Worm (Caenorhabditis elegans): ENCODE results near the gene Y73F8A.23.
A peak's percentile ranks its signal among the peaks of the same experiment; 100 is the strongest.

The Y73F8A.23 gene

DNA sequence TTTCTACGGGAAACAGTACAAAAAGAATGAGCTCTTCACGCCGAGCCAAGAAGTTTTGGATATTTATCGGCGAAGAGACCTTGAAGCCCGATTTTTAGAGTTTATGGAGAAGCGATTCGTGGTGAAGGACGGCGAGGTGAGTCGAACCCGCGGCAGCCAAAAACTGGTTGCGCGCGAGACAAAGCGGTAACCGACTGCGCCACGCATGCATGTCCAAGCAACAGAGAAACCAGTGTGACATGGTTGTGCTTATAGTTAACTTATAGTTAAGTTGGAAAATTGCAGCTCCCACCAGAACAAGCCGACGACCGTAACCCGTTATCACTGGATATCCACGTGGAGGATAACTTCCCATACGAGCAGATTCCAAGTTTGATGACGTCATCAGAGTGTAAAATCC lies 32.0 kb upstream of the Y73F8A.23 start (continued):
- no peak for TF ChIP-seq Y5F2A.4 (GFP tag; optimal IDR thresholded peaks at IDR 0.05)
- TF ChIP-seq Y105C5A.15 (GFP tag; IDR thresholded peaks at IDR 0.05) = no peak
- TF ChIP-seq egl-27 (tag; optimal IDR thresholded peaks at IDR 0.05) = no peak
- no peak for TF ChIP-seq daf-8 (GFP tag; IDR thresholded peaks at IDR 0.05)
- no peak for TF ChIP-seq nhr-41 (GFP tag; IDR thresholded peaks at IDR 0.05)
- no peak for TF ChIP-seq ceh-62 (tag; optimal IDR thresholded peaks at IDR 0.05)
- TF ChIP-seq aly-2 (tag; optimal IDR thresholded peaks at IDR 0.05) = no peak
- TF ChIP-seq nhr-25 (tag; optimal IDR thresholded peaks at IDR 0.05; ENCODE audit: borderline replicate concordance, insufficient read depth) = no peak
- TF ChIP-seq jun-1 (tag; optimal IDR thresholded peaks at IDR 0.05) = no peak
- no peak for TF ChIP-seq zfp-2 (tag; optimal IDR thresholded peaks at IDR 0.05)
- TF ChIP-seq ceh-20 (GFP tag; IDR thresholded peaks at IDR 0.05) = peak; percentile 55; the same call in 1 of the 2 replicates
- TF ChIP-seq ztf-7 (tag; optimal IDR thresholded peaks at IDR 0.05) = peak; percentile 46
- TF ChIP-seq dmd-8 (GFP tag; IDR thresholded peaks at IDR 0.05) = no peak
- TF ChIP-seq attf-4 (tag; optimal IDR thresholded peaks at IDR 0.05) = no peak
- no peak for TF ChIP-seq zfp-3 (GFP tag; conservative IDR thresholded peaks at IDR 0.05)
- peak; percentile 1 for TF ChIP-seq spr-1 (tag; optimal IDR thresholded peaks at IDR 0.05)
- no peak for TF ChIP-seq unc-39 (tag; optimal IDR thresholded peaks at IDR 0.05)
- no peak for TF ChIP-seq nhr-42 (GFP tag; IDR thresholded peaks at IDR 0.05)
- TF ChIP-seq madf-5 (GFP tag; IDR thresholded peaks at IDR 0.05) = no peak
- no peak for TF ChIP-seq ctbp-1 (GFP tag; IDR thresholded peaks at IDR 0.05)
- TF ChIP-seq F26F4.8 (GFP tag; conservative IDR thresholded peaks at IDR 0.05) = no peak; the same call in 1 of the 2 replicates
- no peak for TF ChIP-seq nhr-48 (tag; optimal IDR thresholded peaks at IDR 0.05)
- TF ChIP-seq mxl-2 (GFP tag; conservative IDR thresholded peaks at IDR 0.05) = no peak
- no peak for TF ChIP-seq unc-62 (GFP tag; optimal IDR thresholded peaks at IDR 0.05 in 1 of 2)
- TF ChIP-seq unc-62 (tag; optimal IDR thresholded peaks at IDR 0.05) = no peak
- TF ChIP-seq F44E2.7 (GFP tag; IDR thresholded peaks at IDR 0.05) = no peak; the same call in 1 of the 2 replicates
- TF ChIP-seq zip-2 (tag; optimal IDR thresholded peaks at IDR 0.05) = no peak
- no peak; the same call in 1 of the 2 replicates for TF ChIP-seq hmg-1.1 (GFP tag; IDR thresholded peaks at IDR 0.05)
- no peak for TF ChIP-seq ztf-11 (tag; optimal IDR thresholded peaks at IDR 0.05)
- TF ChIP-seq T20F7.1 (GFP tag; optimal IDR thresholded peaks at IDR 0.05) = no peak
- TF ChIP-seq lin-39 (tag; optimal IDR thresholded peaks at IDR 0.05) = no peak
- peak; percentile 84 for TF ChIP-seq lin-38 (GFP tag; IDR thresholded peaks at IDR 0.05)
- TF ChIP-seq dpl-1 (GFP tag; optimal IDR thresholded peaks at IDR 0.05) = no peak
- peak; percentile 69 for TF ChIP-seq pha-4 (GFP tag; IDR thresholded peaks at IDR 0.05)
- no peak for TF ChIP-seq pha-4 (tag; optimal IDR thresholded peaks at IDR 0.05)
- peak; percentile 34 for TF ChIP-seq unc-130 (GFP tag; optimal IDR thresholded peaks at IDR 0.05)
- TF ChIP-seq ama-1 (optimal IDR thresholded peaks at IDR 0.05) = no peak
- TF ChIP-seq spr-3 (GFP tag; optimal IDR thresholded peaks at IDR 0.05) = no peak
- no peak for TF ChIP-seq lin-1 (GFP tag; IDR thresholded peaks at IDR 0.05)
- no peak for TF ChIP-seq ceh-44 (GFP tag; IDR thresholded peaks at IDR 0.05)
- no peak for TF ChIP-seq saeg-2 (GFP tag; IDR thresholded peaks at IDR 0.05)
- TF ChIP-seq mes-2 (tag; optimal IDR thresholded peaks at IDR 0.05; ENCODE audit: poor library complexity, severe bottlenecking) = no peak
- peak; percentile 25 for TF ChIP-seq set-16 (GFP tag; IDR thresholded peaks at IDR 0.05)
- TF ChIP-seq ZK546.5 (tag; optimal IDR thresholded peaks at IDR 0.05) = no peak
- peak in 1 of 2 experiments; percentile 33 for TF ChIP-seq daf-16 (GFP tag; optimal IDR thresholded peaks at IDR 0.05)
- peak; percentile 39 for TF ChIP-seq daf-16 (tag; optimal IDR thresholded peaks at IDR 0.05)
- peak; percentile 13 for TF ChIP-seq F37D6.2 (tag; optimal IDR thresholded peaks at IDR 0.05)
- peak; percentile 43; the same call in 1 of the 2 replicates for TF ChIP-seq tra-1 (GFP tag; IDR thresholded peaks at IDR 0.05)
- no peak for TF ChIP-seq nhr-76 (tag; optimal IDR thresholded peaks at IDR 0.05)
- TF ChIP-seq rbr-2 (tag; optimal IDR thresholded peaks at IDR 0.05) = no peak
- no peak for TF ChIP-seq ZK337.2 (GFP tag; IDR thresholded peaks at IDR 0.05)
- no peak for TF ChIP-seq zag-1 (tag; optimal IDR thresholded peaks at IDR 0.05)
- TF ChIP-seq nhr-102 (tag; optimal IDR thresholded peaks at IDR 0.05) = peak; percentile 62
